Fruit fly (Drosophila melanogaster) whole organism, wandering third instar larva: Measurements from ENCODE around the gene CG13722.

Experiments used
- HLH106 ChIP-seq: fragments of 200-800 bp; optimal IDR thresholded peaks from 3 replicates; lab custom pipeline; 2019; ENCODE audit warnings: missing biosample characterization, mild to moderate bottlenecking, missing genetic modification characterization, moderate library complexity
- OdsH ChIP-seq: fragments of 200-800 bp; sonication (Bioruptor generic); optimal IDR thresholded peaks from 2 replicates; lab custom pipeline; 2016; ENCODE audit warnings: missing biosample characterization, mild to moderate bottlenecking, missing genetic modification characterization
- h ChIP-seq: fragments of 200-800 bp; sonication (Bioruptor generic); optimal IDR thresholded peaks from 3 replicates; lab custom pipeline; 2016; ENCODE audit warnings: missing biosample characterization, mild to moderate bottlenecking, missing genetic modification characterization
- jim ChIP-seq: fragments of 175-275, 200-325 bp; sonication (Bioruptor generic); optimal IDR thresholded peaks from 2 replicates; lab custom pipeline; 2016; ENCODE audit warnings: missing biosample characterization, mild to moderate bottlenecking, missing genetic modification characterization
- pan ChIP-seq: fragments of >200 bp; optimal IDR thresholded peaks from 2 replicates; lab custom pipeline; 2017
- usp ChIP-seq: fragments of >200 bp; optimal IDR thresholded peaks from 2 replicates; lab custom pipeline; 2017; ENCODE audit warnings: missing biosample characterization, missing genetic modification characterization

DNA sequence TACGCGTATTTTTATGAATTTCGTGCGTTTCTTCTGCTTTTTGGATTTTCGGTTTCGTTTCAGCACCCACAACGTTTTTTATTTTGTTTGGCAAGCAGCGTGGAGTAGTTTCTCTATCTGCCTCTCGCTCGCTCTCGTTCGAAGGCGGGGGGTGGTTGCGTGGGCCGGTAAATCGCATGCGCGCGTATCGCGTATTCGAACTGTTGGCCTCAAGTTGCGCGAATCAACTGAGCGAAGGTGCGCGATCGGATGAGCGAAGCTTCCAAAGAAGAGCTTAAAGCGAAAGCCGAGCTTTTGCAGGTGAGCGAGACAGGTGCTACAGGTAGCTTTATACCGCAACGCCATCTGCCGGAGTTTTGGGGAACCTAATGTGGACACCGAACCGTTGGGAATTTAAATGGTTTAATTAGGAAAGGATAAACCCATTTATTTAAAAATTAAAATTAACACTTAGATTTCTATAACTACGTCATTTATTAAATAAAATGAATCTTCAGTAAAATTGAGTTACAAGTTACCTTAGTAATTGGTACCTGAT lies 41.2 kb upstream of the CG13722 start, which contains the start of gene Tie:
- TF ChIP-seq pan (lab: Kevin White, UChicago) (no peak), h (GFP tag; lab: Kevin White, UChicago) (no peak), usp (no peak), HLH106 (no peak), OdsH (GFP tag; lab: Kevin White, UChicago) (no peak), jim (no peak)
